Worm (Caenorhabditis elegans) whole organism, L3 larva: ENCODE data around the gene F49F1.18.

ENCODE experiments used
- lin-39 ChIP-seq: fragments of 150-350 bp; optimal IDR thresholded peaks from 2 replicates; lab custom pipeline; 2018; ENCODE audit warnings: missing biosample characterization, missing genetic modification reagents, missing genetic modification characterization
- mdl-1 ChIP-seq: fragments of 150-350 bp; optimal IDR thresholded peaks from 2 replicates; lab custom pipeline; 2014; ENCODE audit warnings: missing biosample characterization, missing genetic modification characterization
- nhr-12 ChIP-seq: fragments of 150-350 bp; optimal IDR thresholded peaks from 2 replicates; lab custom pipeline; 2014; ENCODE audit warnings: missing biosample characterization, missing genetic modification characterization
- nhr-237 ChIP-seq: fragments of 150-350 bp; optimal IDR thresholded peaks from 2 replicates; lab custom pipeline; 2014; ENCODE audit warnings: missing biosample characterization, missing genetic modification characterization
- nhr-77 ChIP-seq: fragments of 150-350 bp; optimal IDR thresholded peaks from 2 replicates; lab custom pipeline; 2014; ENCODE audit warnings: missing biosample characterization, missing genetic modification characterization
- ztf-11 ChIP-seq: fragments of 150-350 bp; optimal IDR thresholded peaks from 2 replicates; lab custom pipeline; 2014; ENCODE audit warnings: missing biosample characterization, missing genetic modification characterization
- ztf-4 ChIP-seq: fragments of 150-350 bp; optimal IDR thresholded peaks from 2 replicates; lab custom pipeline; 2014; ENCODE audit warnings: missing biosample characterization, missing genetic modification characterization

DNA sequence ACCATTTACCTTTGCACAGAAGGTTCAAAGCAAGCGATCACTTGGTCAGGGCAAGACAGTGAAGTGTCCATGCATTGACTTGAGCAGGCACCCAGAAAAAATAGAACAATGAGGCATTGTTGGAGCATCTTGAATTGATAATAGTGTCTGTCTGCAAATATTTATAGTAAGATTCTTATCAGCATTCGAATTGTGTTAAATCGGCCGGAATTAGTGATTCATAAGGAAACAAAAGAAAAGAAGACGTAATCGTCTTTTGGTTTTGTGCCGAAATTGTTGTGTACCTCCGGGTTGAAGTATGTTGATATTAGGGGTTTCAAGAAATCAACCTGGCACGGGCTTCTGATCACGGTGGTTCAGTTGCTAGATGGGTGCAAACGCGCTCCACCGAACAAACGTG lies 19.9 kb downstream of the F49F1.18 start, which contains the start of gene F49F1.5:
- TF ChIP-seq nhr-12 (no peak), ztf-11 (tag; lab: Kevin White, UChicago) (no peak), lin-39 (tag; lab: Kevin White, UChicago) (no peak), ztf-4 (tag; lab: Kevin White, UChicago) (no peak), nhr-237 (tag; lab: Kevin White, UChicago) (no peak), nhr-77 (tag; lab: Kevin White, UChicago) (no peak), mdl-1 (no peak)
